Fruit fly (Drosophila melanogaster): ENCODE measurements around the gene bsh.

bsh gene

DNA sequence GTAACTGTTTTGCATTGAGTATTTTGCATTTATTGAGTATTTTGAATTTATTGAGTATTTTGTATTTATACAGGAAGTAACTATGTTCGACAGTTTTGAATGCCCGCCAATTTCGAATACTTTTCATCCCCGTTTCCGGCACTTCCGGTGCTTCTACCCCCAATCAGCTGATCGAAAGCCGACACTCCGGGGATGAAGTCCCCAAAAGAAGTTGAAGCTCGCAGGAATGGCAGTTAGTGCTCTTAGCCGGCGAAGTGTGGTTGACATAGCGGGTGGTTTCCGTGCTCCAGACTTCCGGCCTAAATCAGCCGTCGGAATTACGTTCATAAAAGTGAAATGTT is 27.2 kb upstream of the bsh start, which contains the start of gene sick:
Gene sick (plus strand): TSS at position 255 of the 341 bp plus-strand sequence.
- no peak for TF ChIP-seq Abd-B (GFP tag; optimal IDR thresholded peaks at IDR 0.05)
- no peak for TF ChIP-seq pan (optimal IDR thresholded peaks at IDR 0.05)
- no peak for TF ChIP-seq dl (GFP tag; optimal IDR thresholded peaks at IDR 0.05; ENCODE audit: insufficient read depth in 1 of 2, partially characterized antibody in 2 of 2)
- no peak for TF ChIP-seq N (GFP tag; optimal IDR thresholded peaks at IDR 0.05)
- TF ChIP-seq Hr78 (GFP tag; optimal IDR thresholded peaks at IDR 0.05) = no peak
- TF ChIP-seq Mio (GFP tag; optimal IDR thresholded peaks at IDR 0.05) = no peak
- TF ChIP-seq sage (GFP tag; optimal IDR thresholded peaks at IDR 0.05) = no peak
- TF ChIP-seq woc (GFP tag; optimal IDR thresholded peaks at IDR 0.05) = no peak
- no peak for TF ChIP-seq OdsH (GFP tag; optimal IDR thresholded peaks at IDR 0.05)
- TF ChIP-seq psq (GFP tag; optimal IDR thresholded peaks at IDR 0.05) = no peak
- TF ChIP-seq foxo (GFP tag; optimal IDR thresholded peaks at IDR 0.05) = no peak
- TF ChIP-seq tai (GFP tag; optimal IDR thresholded peaks at IDR 0.05) = no peak
- no peak for TF ChIP-seq Vsx2 (GFP tag; optimal IDR thresholded peaks at IDR 0.05; ENCODE audit: partially characterized antibody)
- no peak for TF ChIP-seq jim (GFP tag; optimal IDR thresholded peaks at IDR 0.05)
- no peak for TF ChIP-seq Dif (GFP tag; optimal IDR thresholded peaks at IDR 0.05; ENCODE audit: partially characterized antibody)

DNA sequence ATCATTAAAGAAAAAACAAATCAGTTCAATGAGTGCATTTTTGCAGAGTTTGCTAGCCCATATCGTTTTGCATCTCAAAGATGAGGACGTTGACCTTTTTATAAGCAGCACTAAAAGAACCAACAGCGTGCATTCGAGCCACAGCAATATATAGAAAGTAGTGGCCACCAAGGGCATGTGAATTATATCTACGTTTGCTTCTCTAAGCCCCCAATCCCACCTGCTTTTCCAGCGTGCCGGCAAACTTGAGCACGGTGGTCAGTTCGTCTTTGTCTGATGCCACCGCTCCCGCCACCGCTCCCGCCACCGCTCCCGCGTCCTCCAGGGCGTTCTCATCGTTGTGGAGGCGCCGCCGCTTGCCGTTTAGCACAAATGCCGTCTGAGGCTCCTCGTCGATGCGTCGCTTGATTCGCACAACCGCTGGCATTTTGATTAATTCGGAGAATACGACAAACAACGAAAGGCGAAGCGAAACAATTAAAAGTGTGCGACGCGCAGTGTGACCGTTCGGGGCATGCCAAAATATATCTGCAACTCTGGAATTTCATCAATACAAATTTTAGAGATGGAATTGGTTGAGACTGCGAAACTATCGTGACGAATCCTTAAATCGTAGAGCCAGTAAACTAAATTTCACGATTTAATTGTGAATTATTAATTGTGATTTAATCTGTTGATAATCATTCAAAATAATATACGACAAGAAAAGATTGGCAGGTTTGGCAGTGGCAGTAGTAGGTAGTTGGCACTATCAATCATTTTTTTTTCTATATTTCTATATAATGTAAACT is 26.6 kb upstream of the bsh start:
- TF ChIP-seq dmrt93B (GFP tag; optimal IDR thresholded peaks at IDR 0.05) = peak; percentile 10
- peak; percentile 38 for TF ChIP-seq HLH106 (tag; optimal IDR thresholded peaks at IDR 0.05)
- peak; percentile 23 for TF ChIP-seq psq (GFP tag; optimal IDR thresholded peaks at IDR 0.05)
- TF ChIP-seq foxo (GFP tag; optimal IDR thresholded peaks at IDR 0.05) = peak in 1 of 2 experiments; percentile 60
- peak; percentile 8 for TF ChIP-seq Jra (GFP tag; optimal IDR thresholded peaks at IDR 0.05)
- peak; percentile 44 for TF ChIP-seq fru (GFP tag; optimal IDR thresholded peaks at IDR 0.05)
- peak; percentile 69 for TF ChIP-seq Hr83 (GFP tag; optimal IDR thresholded peaks at IDR 0.05; ENCODE audit: poor library complexity, severe bottlenecking)
- TF ChIP-seq h (GFP tag; optimal IDR thresholded peaks at IDR 0.05) = peak; percentile 51
- peak; percentile 7 for TF ChIP-seq dsf (GFP tag; optimal IDR thresholded peaks at IDR 0.05; ENCODE audit: borderline replicate concordance)
- peak; percentile 30 for TF ChIP-seq sv (GFP tag; optimal IDR thresholded peaks at IDR 0.05)
- TF ChIP-seq N (GFP tag; optimal IDR thresholded peaks at IDR 0.05) = no peak
- TF ChIP-seq rgr (GFP tag; optimal IDR thresholded peaks at IDR 0.05) = peak; percentile 62
- TF ChIP-seq Abd-B (GFP tag; optimal IDR thresholded peaks at IDR 0.05) = no peak
- peak; percentile 64 for TF ChIP-seq Hnf4 (GFP tag; optimal IDR thresholded peaks at IDR 0.05)
- peak; percentile 81 for TF ChIP-seq woc (GFP tag; optimal IDR thresholded peaks at IDR 0.05)
- TF ChIP-seq Vsx2 (GFP tag; optimal IDR thresholded peaks at IDR 0.05; ENCODE audit: partially characterized antibody) = no peak
- TF ChIP-seq br (GFP tag; optimal IDR thresholded peaks at IDR 0.05) = peak; percentile 28
- TF ChIP-seq tai (GFP tag; optimal IDR thresholded peaks at IDR 0.05) = peak; percentile 55
- peak; percentile 40 for TF ChIP-seq ey (GFP tag; optimal IDR thresholded peaks at IDR 0.05)
- TF ChIP-seq brk (GFP tag; optimal IDR thresholded peaks at IDR 0.05) = no peak

DNA sequence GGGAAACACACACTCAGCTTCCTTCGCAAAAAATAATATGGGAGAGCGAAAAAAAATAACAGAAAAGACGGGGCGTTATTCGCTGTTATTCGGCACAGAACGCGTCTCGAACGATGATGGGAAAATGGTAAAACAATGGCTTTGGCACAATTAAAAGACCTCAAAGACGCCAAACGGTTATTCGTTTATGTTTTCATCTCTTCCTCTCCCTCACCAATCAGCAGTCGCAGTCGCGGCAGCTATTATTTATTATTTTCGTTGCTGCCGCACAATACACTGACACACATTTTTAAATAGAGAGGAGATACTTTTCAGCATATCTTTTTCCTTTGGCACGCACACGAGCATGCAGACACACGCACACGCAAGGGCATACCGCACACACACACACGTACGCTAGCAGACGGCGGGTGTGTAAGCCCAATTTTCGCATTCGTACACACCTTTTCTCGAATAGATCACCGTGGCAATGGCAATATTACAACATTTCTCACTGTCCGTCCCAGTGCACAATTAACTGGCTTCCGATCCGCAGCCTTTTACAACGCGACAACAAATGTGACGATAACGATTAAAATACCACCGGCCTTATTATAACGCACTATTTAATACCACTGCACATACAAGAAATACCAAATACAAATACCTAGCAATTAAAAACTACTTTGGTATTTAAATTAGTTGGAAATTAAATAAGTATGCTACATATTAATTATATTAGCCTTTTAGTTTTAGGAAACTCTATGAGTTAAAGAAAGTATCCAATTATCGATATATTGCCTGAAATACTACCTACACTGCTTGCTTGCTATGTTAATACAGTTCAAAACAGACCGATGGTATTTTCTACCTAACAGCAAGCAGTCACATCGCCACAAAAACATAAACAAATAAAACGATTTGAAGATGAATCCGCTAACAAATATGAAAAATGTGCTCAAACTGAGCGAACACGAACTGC is 22.7 kb upstream of the bsh start, which contains the start of the genes CdGAPr and CG10466:
Gene CdGAPr (minus strand): TSS at position 562 of the 961 bp plus-strand sequence.
Gene CG10466 (plus strand): TSS at position 784 of the 961 bp plus-strand sequence.
- no peak for TF ChIP-seq Myc (optimal IDR thresholded peaks at IDR 0.05)
- no peak for TF ChIP-seq Mio (GFP tag; optimal IDR thresholded peaks at IDR 0.05)
- TF ChIP-seq GATAd (GFP tag; optimal IDR thresholded peaks at IDR 0.05) = no peak
- peak; percentile 3 for TF ChIP-seq Sp1 (GFP tag; optimal IDR thresholded peaks at IDR 0.05)
- no peak for TF ChIP-seq dmrt93B (GFP tag; optimal IDR thresholded peaks at IDR 0.05)
- peak; percentile 15 for TF ChIP-seq psq (GFP tag; optimal IDR thresholded peaks at IDR 0.05)
- no peak for TF ChIP-seq dsf (GFP tag; optimal IDR thresholded peaks at IDR 0.05; ENCODE audit: borderline replicate concordance)
- no peak for TF ChIP-seq CG9705 (GFP tag; optimal IDR thresholded peaks at IDR 0.05)
- TF ChIP-seq foxo (GFP tag; optimal IDR thresholded peaks at IDR 0.05) = no peak
- TF ChIP-seq Hr83 (GFP tag; optimal IDR thresholded peaks at IDR 0.05; ENCODE audit: poor library complexity, severe bottlenecking) = no peak
- TF ChIP-seq Hr78 (GFP tag; optimal IDR thresholded peaks at IDR 0.05) = no peak
- TF ChIP-seq ey (GFP tag; optimal IDR thresholded peaks at IDR 0.05) = no peak
- TF ChIP-seq CG32264 (GFP tag; optimal IDR thresholded peaks at IDR 0.05) = no peak
- TF ChIP-seq Hnf4 (GFP tag; optimal IDR thresholded peaks at IDR 0.05) = peak; percentile 6
- TF ChIP-seq Rel (GFP tag; optimal IDR thresholded peaks at IDR 0.05) = no peak
- peak; percentile 25 for TF ChIP-seq Rel (tag; optimal IDR thresholded peaks at IDR 0.05)
- no peak for TF ChIP-seq Jra (GFP tag; optimal IDR thresholded peaks at IDR 0.05)
- no peak for TF ChIP-seq Dfd (GFP tag; optimal IDR thresholded peaks at IDR 0.05)
- TF ChIP-seq Abd-B (GFP tag; optimal IDR thresholded peaks at IDR 0.05) = no peak
- TF ChIP-seq woc (GFP tag; optimal IDR thresholded peaks at IDR 0.05) = no peak
- no peak for TF ChIP-seq sage (GFP tag; optimal IDR thresholded peaks at IDR 0.05)
- TF ChIP-seq Dif (GFP tag; optimal IDR thresholded peaks at IDR 0.05; ENCODE audit: partially characterized antibody) = no peak
- TF ChIP-seq fru (GFP tag; optimal IDR thresholded peaks at IDR 0.05) = no peak
- no peak for TF ChIP-seq lola (GFP tag; optimal IDR thresholded peaks at IDR 0.05)
- peak; percentile 26 for TF ChIP-seq h (GFP tag; optimal IDR thresholded peaks at IDR 0.05)
- no peak for TF ChIP-seq rgr (GFP tag; optimal IDR thresholded peaks at IDR 0.05)
- no peak for TF ChIP-seq dl (GFP tag; optimal IDR thresholded peaks at IDR 0.05; ENCODE audit: insufficient read depth in 1 of 2, partially characterized antibody in 2 of 2)
- no peak for TF ChIP-seq HLH106 (tag; optimal IDR thresholded peaks at IDR 0.05)
- TF ChIP-seq usp (GFP tag; optimal IDR thresholded peaks at IDR 0.05) = no peak
